Worm (Caenorhabditis elegans) whole organism, L2 larva: ENCODE measurements around the gene amph-1.

Experiments used
- F13H6.1 ChIP-seq: sonication (generic microtip); optimal IDR thresholded peaks from 2 replicates; lab custom pipeline; 2016; ENCODE audit warnings: missing genetic modification characterization, missing compliant biosample characterization
- lin-39 ChIP-seq: fragments of 150-350 bp; optimal IDR thresholded peaks from 2 replicates; lab custom pipeline; 2014; ENCODE audit warnings: missing biosample characterization, missing genetic modification reagents, missing genetic modification characterization
- mdl-1 ChIP-seq, 2 experiments: fragments of 150-350 bp in 1 of 2; sonication (generic microtip) in 1 of 2; optimal IDR thresholded peaks; 2 replicates each; lab custom pipeline; 2017; ENCODE audit warnings: missing biosample characterization in 2 of 2, missing genetic modification characterization in 2 of 2
- nhr-11 ChIP-seq: fragments of 150-350 bp; optimal IDR thresholded peaks from 2 replicates; lab custom pipeline; 2014; ENCODE audit warnings: missing biosample characterization, missing genetic modification characterization
- unc-39 ChIP-seq: fragments of 150-350 bp; optimal IDR thresholded peaks from 2 replicates; lab custom pipeline; 2014; ENCODE audit warnings: missing biosample characterization, missing genetic modification characterization

DNA sequence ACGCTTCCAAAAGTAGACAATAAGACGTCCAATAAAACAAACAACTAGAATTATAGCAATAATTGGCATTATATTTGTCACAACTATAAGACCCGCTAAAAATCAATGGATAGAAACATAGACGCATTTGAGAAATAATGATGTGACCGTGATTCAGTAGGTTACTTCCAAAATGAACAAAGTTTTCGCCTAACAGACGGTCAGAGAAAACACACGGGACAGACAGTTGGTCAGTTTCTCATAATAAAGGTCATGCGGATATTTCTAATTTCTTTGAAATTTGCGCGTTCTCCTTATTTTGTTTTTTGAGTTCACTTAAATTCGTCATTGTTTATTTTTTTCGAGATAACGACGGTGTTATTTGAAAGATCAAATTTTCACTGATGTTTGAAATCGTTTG lies 16.1 kb downstream of the amph-1 start:
- TF ChIP-seq lin-39 (no peak), F13H6.1 (tag; lab: Kevin White, UChicago) (no peak), mdl-1 (tag; optimal IDR thresholded peaks at IDR 0.05; lab: Kevin White, UChicago) (no peak), nhr-11 (tag; lab: Kevin White, UChicago) (no peak), unc-39 (tag; lab: Kevin White, UChicago) (no peak)
